Worm (Caenorhabditis elegans) whole organism, L4 larva: ENCODE results near the gene mltn-11.
"Not testable (repeated sequence)": the region's sequence is repeated elsewhere in the genome, so short reads cannot be mapped to it uniquely, and the experiment has no call there.

ENCODE experiments used
- fos-1 ChIP-seq: fragments of 150-350 bp; optimal IDR thresholded peaks from 2 replicates; lab custom pipeline; 2014; ENCODE audit warnings: missing biosample characterization, missing genetic modification characterization
- lir-3 ChIP-seq: sonication (generic microtip); optimal IDR thresholded peaks from 2 replicates; lab custom pipeline; 2016; ENCODE audit warnings: mild to moderate bottlenecking, missing genetic modification characterization, missing compliant biosample characterization
- nhr-237 ChIP-seq: sonication (generic microtip); optimal IDR thresholded peaks from 2 replicates; lab custom pipeline; 2017; ENCODE audit warnings: missing biosample characterization, missing genetic modification characterization
- nhr-28 ChIP-seq: fragments of 150-350 bp; optimal IDR thresholded peaks from 2 replicates; lab custom pipeline; 2014; ENCODE audit warnings: missing biosample characterization, missing genetic modification characterization

- TF ChIP-seq fos-1; lir-3 (tag; lab: Kevin White, UChicago); nhr-28 (tag; lab: Kevin White, UChicago); nhr-237 (tag; lab: Kevin White, UChicago): not testable (repeated sequence)
Measured at ce11 chrV:16649200-16649599, 13.2 kb downstream of the mltn-11 start, which contains the start of gene W06G6.11.
